Worm (Caenorhabditis elegans) whole organism, L1 larva: Measurements from ENCODE around the gene F13D12.5.

Experiments used
- C04F5.9 ChIP-seq: sonication (generic microtip); optimal IDR thresholded peaks from 2 replicates; lab custom pipeline; 2016; ENCODE audit warnings: missing genetic modification characterization, missing compliant biosample characterization
- C16A3.4 ChIP-seq: fragments of 150-350 bp; optimal IDR thresholded peaks from 2 replicates; lab custom pipeline; 2014; ENCODE audit warnings: missing biosample characterization, missing genetic modification characterization
- C34B4.2 ChIP-seq: sonication (generic microtip); optimal IDR thresholded peaks from 2 replicates; lab custom pipeline; 2017; ENCODE audit warnings: mild to moderate bottlenecking, missing genetic modification characterization, missing compliant biosample characterization
- aha-1 ChIP-seq: fragments of 150-350 bp; optimal IDR thresholded peaks from 2 replicates; lab custom pipeline; 2014; ENCODE audit warnings: missing biosample characterization, missing genetic modification characterization
- aly-2 ChIP-seq: fragments of 150-350 bp; optimal IDR thresholded peaks from 2 replicates; lab custom pipeline; 2014; ENCODE audit warnings: missing biosample characterization, missing genetic modification characterization
- ama-1 ChIP-seq: fragments of 150-350 bp; optimal IDR thresholded peaks from 2 replicates; lab custom pipeline; 2014
- blmp-1 ChIP-seq: fragments of 150-350 bp; optimal IDR thresholded peaks from 2 replicates; lab custom pipeline; 2014; ENCODE audit warnings: missing biosample characterization, missing genetic modification characterization
- ceh-90 ChIP-seq: sonication (generic microtip); optimal IDR thresholded peaks from 2 replicates; lab custom pipeline; 2016; ENCODE audit warnings: missing genetic modification characterization, missing compliant biosample characterization
- dpl-1 ChIP-seq, 3 experiments: fragments of 150-350 bp in 2 of 3; sonication (generic microtip) in 1 of 3; optimal IDR thresholded peaks; 2 replicates each; lab custom pipeline; 2014 to 2017; ENCODE audit warnings: missing biosample characterization in 3 of 3, missing genetic modification characterization in 3 of 3, missing genetic modification reagents in 3 of 3
- efl-1 ChIP-seq, 4 experiments: fragments of 150-350 bp; optimal IDR thresholded peaks in 3 of 4; peaks in 1 of 4; 1 replicate in 1 of 4; 2 replicates in 3 of 4; lab custom pipeline; 2014; ENCODE audit warnings: missing biosample characterization in 2 of 4, missing genetic modification characterization in 2 of 4, missing genetic modification reagents in 2 of 4
- egl-13 ChIP-seq: sonication (generic microtip); optimal IDR thresholded peaks from 2 replicates; lab custom pipeline; 2016; ENCODE audit warnings: missing genotype, missing genetic modification reagents, missing genetic modification characterization, missing compliant biosample characterization
- egl-27 ChIP-seq, 2 experiments: fragments of 150-350 bp in 1 of 2; sonication (generic microtip); optimal IDR thresholded peaks; 3 replicates each; lab custom pipeline; 2017 to 2018; ENCODE audit warnings: missing biosample characterization in 2 of 2, missing genetic modification characterization in 2 of 2, missing genetic modification reagents in 2 of 2
- elt-3 ChIP-seq, 6 experiments: fragments of 150-350 bp in 1 of 6; sonication (generic microtip); optimal IDR thresholded peaks; 2 replicates each; lab custom pipeline; 2017 to 2018; ENCODE audit warnings: missing biosample characterization in 6 of 6, missing genetic modification characterization in 6 of 6, inconsistent platforms in 1 of 6
- ets-5 ChIP-seq: fragments of 200-800 bp; sonication (Bioruptor generic); IDR thresholded peaks from 2 replicates; pipeline ENCODE4 v1.3.6; 2022; ENCODE audit warnings: missing genetic modification characterization, missing compliant biosample characterization
- fkh-10 ChIP-seq: sonication (generic microtip); optimal IDR thresholded peaks from 2 replicates; lab custom pipeline; 2017; ENCODE audit warnings: missing biosample characterization, missing genetic modification reagents, missing genetic modification characterization
- fkh-4 ChIP-seq: sonication (generic microtip); optimal IDR thresholded peaks from 2 replicates; lab custom pipeline; 2016; ENCODE audit warnings: missing compliant biosample characterization, missing genetic modification characterization, borderline replicate concordance
- hlh-17 ChIP-seq: fragments of 200-800 bp; sonication (Bioruptor generic); optimal IDR thresholded peaks from 2 replicates; lab custom pipeline; 2018; ENCODE audit warnings: missing genetic modification characterization, mild to moderate bottlenecking, missing compliant biosample characterization, moderate library complexity, borderline replicate concordance
- hlh-4 ChIP-seq: sonication (generic microtip); optimal IDR thresholded peaks from 2 replicates; lab custom pipeline; 2016; ENCODE audit warnings: mild to moderate bottlenecking, missing genetic modification characterization, missing compliant biosample characterization
- hpl-2 ChIP-seq: fragments of 150-350 bp; optimal IDR thresholded peaks from 2 replicates; lab custom pipeline; 2014; ENCODE audit warnings: missing biosample characterization, missing genetic modification reagents, missing genetic modification characterization
- irx-1 ChIP-seq: sonication (generic microtip); optimal IDR thresholded peaks from 2 replicates; lab custom pipeline; 2016; ENCODE audit warnings: missing genetic modification characterization, missing compliant biosample characterization
- isw-1 ChIP-seq: fragments of 200-800 bp; sonication (Bioruptor generic); IDR thresholded peaks from 2 replicates; pipeline ENCODE4 v1.3.6; 2022; ENCODE audit warnings: missing genetic modification characterization, missing compliant biosample characterization
- lin-35 ChIP-seq, 2 experiments: fragments of 150-350 bp; optimal IDR thresholded peaks; 2 replicates each; lab custom pipeline; 2014; ENCODE audit warnings: missing biosample characterization in 2 of 2, missing genetic modification characterization in 2 of 2, missing genetic modification reagents in 2 of 2
- lin-39 ChIP-seq: fragments of 150-350 bp; optimal IDR thresholded peaks from 2 replicates; lab custom pipeline; 2014; ENCODE audit warnings: missing biosample characterization, missing genetic modification reagents, missing genetic modification characterization
- mep-1 ChIP-seq: fragments of 150-350 bp; optimal IDR thresholded peaks from 2 replicates; lab custom pipeline; 2014; ENCODE audit warnings: missing biosample characterization, missing genetic modification characterization
- nhr-11 ChIP-seq: fragments of 150-350 bp; optimal IDR thresholded peaks from 2 replicates; lab custom pipeline; 2014; ENCODE audit warnings: missing biosample characterization, missing genetic modification characterization
- nhr-12 ChIP-seq: sonication (generic microtip); optimal IDR thresholded peaks from 2 replicates; lab custom pipeline; 2017; ENCODE audit warnings: missing biosample characterization, missing genetic modification characterization
- nhr-20 ChIP-seq: sonication (generic microtip); optimal IDR thresholded peaks from 2 replicates; lab custom pipeline; 2016; ENCODE audit warnings: mild to moderate bottlenecking, missing genetic modification characterization, missing compliant biosample characterization
- nhr-28 ChIP-seq: fragments of 150-350 bp; optimal IDR thresholded peaks from 2 replicates; lab custom pipeline; 2014; ENCODE audit warnings: missing biosample characterization, missing genetic modification characterization
- nhr-47 ChIP-seq: sonication (generic microtip); optimal IDR thresholded peaks from 2 replicates; lab custom pipeline; 2016; ENCODE audit warnings: mild to moderate bottlenecking, missing genetic modification characterization, moderate library complexity, missing compliant biosample characterization
- nhr-71 ChIP-seq: sonication (generic microtip); optimal IDR thresholded peaks from 2 replicates; lab custom pipeline; 2016; ENCODE audit warnings: mild to moderate bottlenecking, missing genetic modification characterization, moderate library complexity, missing compliant biosample characterization
- nhr-76 ChIP-seq: sonication (generic microtip); optimal IDR thresholded peaks from 2 replicates; lab custom pipeline; 2017; ENCODE audit warnings: missing biosample characterization, missing genetic modification characterization
- nhr-85 ChIP-seq: sonication (generic microtip); peaks from one replicate; lab custom pipeline; 2016; ENCODE audit warnings: missing genetic modification characterization, inconsistent platforms, missing compliant biosample characterization
- nhr-90 ChIP-seq: sonication (generic microtip); optimal IDR thresholded peaks from 2 replicates; lab custom pipeline; 2016; ENCODE audit warnings: mild to moderate bottlenecking, missing genetic modification characterization, missing compliant biosample characterization; ENCODE audit not compliant: poor library complexity
- pax-3 ChIP-seq: fragments of 200-800 bp; sonication (Bioruptor generic); optimal IDR thresholded peaks from 2 replicates; lab custom pipeline; 2018; ENCODE audit warnings: mild to moderate bottlenecking, missing genetic modification characterization, moderate library complexity, missing compliant biosample characterization
- rnt-1 ChIP-seq: sonication (generic microtip); optimal IDR thresholded peaks from 2 replicates; lab custom pipeline; 2016; ENCODE audit warnings: mild to moderate bottlenecking, missing genetic modification characterization, moderate library complexity, missing compliant biosample characterization
- sup-37 ChIP-seq: fragments of 200-800 bp; sonication (Bioruptor generic); optimal IDR thresholded peaks from 2 replicates; lab custom pipeline; 2018; ENCODE audit warnings: mild to moderate bottlenecking, missing genetic modification characterization, missing compliant biosample characterization
- tbx-2 ChIP-seq: sonication (generic microtip); optimal IDR thresholded peaks from 2 replicates; lab custom pipeline; 2016; ENCODE audit warnings: missing genetic modification characterization, missing compliant biosample characterization
- tlp-1 ChIP-seq: fragments of 150-350 bp; optimal IDR thresholded peaks from 2 replicates; lab custom pipeline; 2014; ENCODE audit warnings: missing biosample characterization, missing genetic modification characterization
- unc-30 ChIP-seq: sonication (generic microtip); optimal IDR thresholded peaks from 2 replicates; lab custom pipeline; 2017; ENCODE audit warnings: missing biosample characterization, missing genetic modification characterization
- unc-86 ChIP-seq: sonication (generic microtip); optimal IDR thresholded peaks from 2 replicates; lab custom pipeline; 2016; ENCODE audit warnings: missing genetic modification characterization, missing compliant biosample characterization
- unc-98 ChIP-seq: fragments of 200-800 bp; sonication (Bioruptor generic); IDR thresholded peaks from 2 replicates; pipeline ENCODE4 v1.3.6; 2022; ENCODE audit warnings: missing genetic modification characterization, missing compliant biosample characterization
- vab-15 ChIP-seq: sonication (generic microtip); optimal IDR thresholded peaks from 2 replicates; lab custom pipeline; 2017; ENCODE audit warnings: missing genotype, mild to moderate bottlenecking, missing genetic modification characterization, missing compliant biosample characterization
- zag-1 ChIP-seq: fragments of 150-350 bp; optimal IDR thresholded peaks from 2 replicates; lab custom pipeline; 2014; ENCODE audit warnings: missing biosample characterization, missing genetic modification characterization
- zip-4 ChIP-seq: fragments of 200-800 bp; sonication (Bioruptor generic); optimal IDR thresholded peaks from 2 replicates; lab custom pipeline; 2018; ENCODE audit warnings: mild to moderate bottlenecking, missing genetic modification characterization, moderate library complexity, missing compliant biosample characterization

F13D12.5 gene

ce11 chrII:11700200-11700599 lies 26.4 kb upstream of the F13D12.5 start, which contains the start of gene inos-1:
TSS of gene inos-1 (minus strand) at chrII:11700300.
- no peak for TF ChIP-seq sup-37
- no peak for TF ChIP-seq ceh-90 (tag; lab: Kevin White, UChicago)
- TF ChIP-seq unc-30 (tag; lab: Kevin White, UChicago) = no peak
- TF ChIP-seq hlh-4 (tag; lab: Kevin White, UChicago) = no peak
- no peak for TF ChIP-seq efl-1 (optimal IDR thresholded peaks at IDR 0.05; lab: Kevin White, UChicago)
- TF ChIP-seq efl-1 (GFP tag; optimal IDR thresholded peaks at IDR 0.05 in 1 of 2; lab: Kevin White, UChicago) = no peak
- no peak for TF ChIP-seq unc-98
- no peak for TF ChIP-seq nhr-11 (tag; lab: Kevin White, UChicago)
- TF ChIP-seq C04F5.9 (tag; lab: Kevin White, UChicago) = no peak
- TF ChIP-seq mep-1 = no peak
- TF ChIP-seq tbx-2 = no peak
- no peak for TF ChIP-seq ama-1 (lab: Kevin White, UChicago)
- no peak for TF ChIP-seq hlh-17 (GFP tag; lab: Kevin White, UChicago)
- no peak for TF ChIP-seq irx-1 (tag; lab: Kevin White, UChicago)
- no peak for TF ChIP-seq nhr-28 (tag; lab: Kevin White, UChicago)
- TF ChIP-seq egl-27 (tag; optimal IDR thresholded peaks at IDR 0.05; lab: Kevin White, UChicago) = no peak
- no peak for TF ChIP-seq C16A3.4
- no peak for TF ChIP-seq tlp-1 (tag; lab: Kevin White, UChicago)
- no peak for TF ChIP-seq rnt-1

- no peak for TF ChIP-seq aly-2 (tag; lab: Kevin White, UChicago)
- no peak for TF ChIP-seq ceh-90 (tag; lab: Kevin White, UChicago)
- TF ChIP-seq nhr-20 (tag; lab: Kevin White, UChicago) = no peak
- TF ChIP-seq fkh-4 (tag; lab: Kevin White, UChicago) = no peak
- no peak for TF ChIP-seq sup-37
- TF ChIP-seq pax-3 (tag; lab: Kevin White, UChicago) = no peak
- TF ChIP-seq hlh-4 (tag; lab: Kevin White, UChicago) = no peak
- TF ChIP-seq nhr-47 = no peak
- TF ChIP-seq unc-30 (tag; lab: Kevin White, UChicago) = no peak
- TF ChIP-seq isw-1 (GFP tag; lab: Robert Waterston, UW) = no peak
- no peak for TF ChIP-seq vab-15 (tag; lab: Kevin White, UChicago)
- TF ChIP-seq unc-98 = no peak
- TF ChIP-seq aha-1 (tag; lab: Kevin White, UChicago) = no peak
- no peak for TF ChIP-seq fkh-10 (GFP tag; lab: Kevin White, UChicago)
- TF ChIP-seq nhr-76 (tag; lab: Kevin White, UChicago) = no peak
- TF ChIP-seq, all 84 proteins: peak for 0
Measured at ce11 chrII:11700635-11701034, 26.0 kb upstream of the F13D12.5 start.

ce11 chrII:11705787-11706186 lies 20.8 kb upstream of the F13D12.5 start, which contains the start of gene VF13D12L.3:
TSS of gene VF13D12L.3 (plus strand) at chrII:11706009.
- TF ChIP-seq nhr-12 (tag; lab: Kevin White, UChicago) = no peak
- peak; percentile 71 for TF ChIP-seq blmp-1 (tag; lab: Kevin White, UChicago)
- peak in 1 of 2 experiments; percentile 3 for TF ChIP-seq lin-35 (GFP tag; optimal IDR thresholded peaks at IDR 0.05; lab: Kevin White, UChicago)
- no peak for TF ChIP-seq hpl-2
- peak in 1 of 6 experiments; percentile 13 for TF ChIP-seq elt-3 (tag; optimal IDR thresholded peaks at IDR 0.05; lab: Kevin White, UChicago)
- TF ChIP-seq nhr-90 (tag; lab: Kevin White, UChicago) = peak; percentile 7
- no peak for TF ChIP-seq zag-1 (tag; lab: Kevin White, UChicago)
- peak; percentile 32 for TF ChIP-seq nhr-85 (tag; lab: Kevin White, UChicago)
- peak; percentile 15 for TF ChIP-seq nhr-71
- TF ChIP-seq, all 84 proteins: peak for 6

- no peak for TF ChIP-seq egl-13
- TF ChIP-seq mep-1 = no peak
- TF ChIP-seq ets-5 (GFP tag; lab: Robert Waterston, UW) = no peak
- no peak for TF ChIP-seq zip-4 (GFP tag; lab: Kevin White, UChicago)
- no peak for TF ChIP-seq tlp-1 (tag; lab: Kevin White, UChicago)
- no peak for TF ChIP-seq C34B4.2 (tag; lab: Kevin White, UChicago)
- no peak for TF ChIP-seq unc-86
- TF ChIP-seq lin-39 (tag; lab: Kevin White, UChicago) = no peak
- no peak for TF ChIP-seq dpl-1 (GFP tag; optimal IDR thresholded peaks at IDR 0.05; lab: Kevin White, UChicago)
- no peak for TF ChIP-seq aly-2 (tag; lab: Kevin White, UChicago)
- no peak for TF ChIP-seq fkh-4 (tag; lab: Kevin White, UChicago)
Measured at ce11 chrII:11709464-11709863, 17.1 kb upstream of the F13D12.5 start, which contains the start of gene fcmt-1. TSS of gene fcmt-1 (minus strand) at chrII:11709564.
